Worm (Caenorhabditis elegans) whole organism, L2 larva: ENCODE data around the gene W03G1.2.

Source experiments
- ama-1 ChIP-seq: fragments of 150-350 bp; optimal IDR thresholded peaks from 2 replicates; lab custom pipeline; 2018; ENCODE audit warnings: inconsistent platforms
- nhr-77 ChIP-seq: fragments of 150-350 bp; optimal IDR thresholded peaks from 2 replicates; lab custom pipeline; 2014; ENCODE audit warnings: missing biosample characterization, missing genetic modification characterization
- skn-1 ChIP-seq: sonication (generic microtip); optimal IDR thresholded peaks from 2 replicates; lab custom pipeline; 2017; ENCODE audit warnings: missing biosample characterization, missing genetic modification characterization
- unc-55 ChIP-seq: fragments of 150-350 bp; sonication (generic microtip); optimal IDR thresholded peaks from 3 replicates; lab custom pipeline; 2014; ENCODE audit warnings: missing biosample characterization, missing genetic modification reagents, missing genetic modification characterization

DNA sequence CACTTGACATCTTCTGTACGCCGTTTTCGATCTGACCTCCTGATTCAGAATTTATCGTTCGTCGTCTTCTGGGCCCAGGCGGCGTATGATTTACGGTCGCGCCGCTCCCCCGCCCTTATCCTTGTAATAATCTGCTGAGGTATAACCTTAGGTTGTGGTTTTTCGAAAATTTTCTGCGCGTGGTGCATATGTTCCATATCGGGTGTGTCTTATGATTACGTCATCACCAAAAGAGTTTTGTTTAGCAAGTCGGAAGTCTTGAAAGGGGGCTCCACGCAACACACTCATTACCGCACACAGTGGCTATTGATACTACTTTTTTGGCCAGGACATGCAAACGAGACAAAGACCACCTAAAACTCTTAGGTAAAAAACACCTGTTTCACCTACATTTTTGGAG lies 36.3 kb downstream of the W03G1.2 start:
- TF ChIP-seq skn-1 (tag; lab: Kevin White, UChicago) (no peak), ama-1 (lab: Kevin White, UChicago) (no peak), nhr-77 (tag; lab: Kevin White, UChicago) (no peak), unc-55 (GFP tag; lab: Kevin White, UChicago) (no peak)
